Worm (Caenorhabditis elegans): ENCODE data around the gene R05H5.7.

- TF ChIP-seq hlh-8 (tag; optimal IDR thresholded peaks at IDR 0.05), result no peak
- no peak for TF ChIP-seq ceh-6 (GFP tag; optimal IDR thresholded peaks at IDR 0.05)
- TF ChIP-seq tbx-2 (tag; optimal IDR thresholded peaks at IDR 0.05), result no peak
- TF ChIP-seq ceh-14 (tag; optimal IDR thresholded peaks at IDR 0.05), result no peak
- TF ChIP-seq sox-4 (tag; optimal IDR thresholded peaks at IDR 0.05), result no peak
- no peak for TF ChIP-seq pag-3 (tag; optimal IDR thresholded peaks at IDR 0.05; ENCODE audit: borderline replicate concordance)
Measured at ce11 chrII:10234398-10234797, 42.1 kb downstream of the R05H5.7 start, which contains the start of gene ubxn-5.
